Worm (Caenorhabditis elegans) whole organism, L2 larva: ENCODE measurements around the gene T26C5.3.

Experiments used
- C34F6.9 ChIP-seq: fragments of 150-350 bp; optimal IDR thresholded peaks from 2 replicates; lab custom pipeline; 2014; ENCODE audit warnings: missing biosample characterization, missing genetic modification characterization
- F13H6.1 ChIP-seq: sonication (generic microtip); optimal IDR thresholded peaks from 2 replicates; lab custom pipeline; 2016; ENCODE audit warnings: missing genetic modification characterization, missing compliant biosample characterization
- R02D3.7 ChIP-seq: fragments of 150-350 bp; optimal IDR thresholded peaks from 2 replicates; lab custom pipeline; 2014; ENCODE audit warnings: missing biosample characterization, missing genetic modification characterization
- Y55F3AM.14 ChIP-seq: fragments of 200-800 bp; sonication (Bioruptor generic); optimal IDR thresholded peaks from 2 replicates; lab custom pipeline; 2018; ENCODE audit warnings: mild to moderate bottlenecking, missing genetic modification characterization, missing compliant biosample characterization
- ZK546.5 ChIP-seq: sonication (generic microtip); optimal IDR thresholded peaks from 2 replicates; lab custom pipeline; 2017; ENCODE audit warnings: missing biosample characterization, missing genetic modification characterization
- alr-1 ChIP-seq: fragments of 150-350 bp; optimal IDR thresholded peaks from 2 replicates; lab custom pipeline; 2014; ENCODE audit warnings: missing biosample characterization, missing genetic modification characterization
- aly-2 ChIP-seq: fragments of 150-350 bp; optimal IDR thresholded peaks from 2 replicates; lab custom pipeline; 2014; ENCODE audit warnings: missing biosample characterization, missing genetic modification characterization
- ama-1 ChIP-seq: fragments of 150-350 bp; optimal IDR thresholded peaks from 2 replicates; lab custom pipeline; 2018; ENCODE audit warnings: inconsistent platforms
- blmp-1 ChIP-seq: sonication (generic microtip); optimal IDR thresholded peaks from 2 replicates; lab custom pipeline; 2017; ENCODE audit warnings: missing genetic modification characterization, mild to moderate bottlenecking, missing compliant biosample characterization, antibody characterized with exemption, moderate library complexity; ENCODE audit not compliant: insufficient read depth
- ceh-16 ChIP-seq: fragments of 150-350 bp; optimal IDR thresholded peaks from 2 replicates; lab custom pipeline; 2014; ENCODE audit warnings: missing biosample characterization, missing genetic modification characterization
- ceh-82 ChIP-seq: fragments of 150-350 bp; optimal IDR thresholded peaks from 2 replicates; lab custom pipeline; 2014; ENCODE audit warnings: missing biosample characterization, missing genetic modification characterization
- crh-2 ChIP-seq: sonication (generic microtip); optimal IDR thresholded peaks from 2 replicates; lab custom pipeline; 2017; ENCODE audit warnings: missing biosample characterization, missing genetic modification characterization
- dmd-4 ChIP-seq: sonication (generic microtip); optimal IDR thresholded peaks from 2 replicates; lab custom pipeline; 2017; ENCODE audit warnings: missing biosample characterization, missing genetic modification characterization
- egl-27 ChIP-seq: sonication (generic microtip); optimal IDR thresholded peaks from 3 replicates; lab custom pipeline; 2017; ENCODE audit warnings: missing biosample characterization, missing genetic modification reagents, missing genetic modification characterization
- elt-1 ChIP-seq: fragments of 150-350 bp; optimal IDR thresholded peaks from 2 replicates; lab custom pipeline; 2014; ENCODE audit warnings: missing biosample characterization, missing genetic modification characterization
- elt-3 ChIP-seq: sonication (generic microtip); optimal IDR thresholded peaks from 2 replicates; lab custom pipeline; 2017; ENCODE audit warnings: missing biosample characterization, missing genetic modification characterization
- fos-1 ChIP-seq: fragments of 150-350 bp; optimal IDR thresholded peaks from 2 replicates; lab custom pipeline; 2014; ENCODE audit warnings: missing biosample characterization, missing genetic modification characterization
- gmeb-1 ChIP-seq: fragments of 150-350 bp; optimal IDR thresholded peaks from 2 replicates; lab custom pipeline; 2014; ENCODE audit warnings: missing biosample characterization, missing genetic modification characterization
- lin-11 ChIP-seq: fragments of 150-350 bp; sonication (generic microtip); optimal IDR thresholded peaks from 2 replicates; lab custom pipeline; 2014; ENCODE audit warnings: missing biosample characterization, missing genetic modification characterization, inconsistent platforms, mixed read lengths
- lin-13 ChIP-seq: fragments of 150-350 bp; optimal IDR thresholded peaks from 2 replicates; lab custom pipeline; 2014; ENCODE audit warnings: missing biosample characterization, missing genetic modification reagents, missing genetic modification characterization
- lin-39 ChIP-seq: fragments of 150-350 bp; optimal IDR thresholded peaks from 2 replicates; lab custom pipeline; 2014; ENCODE audit warnings: missing biosample characterization, missing genetic modification reagents, missing genetic modification characterization
- lsy-2 ChIP-seq, 2 experiments: fragments of 150-350 bp in 1 of 2; sonication (generic microtip) in 1 of 2; optimal IDR thresholded peaks; 2 replicates each; lab custom pipeline; 2014 to 2017; ENCODE audit warnings: missing biosample characterization in 2 of 2, missing genetic modification characterization in 2 of 2
- mab-5 ChIP-seq: fragments of 150-350 bp; optimal IDR thresholded peaks from 2 replicates; lab custom pipeline; 2014; ENCODE audit warnings: missing biosample characterization, missing genetic modification characterization
- mbf-1 ChIP-seq: sonication (generic microtip); optimal IDR thresholded peaks from 2 replicates; lab custom pipeline; 2017; ENCODE audit warnings: missing biosample characterization, missing genetic modification characterization
- mdl-1 ChIP-seq, 2 experiments: fragments of 150-350 bp in 1 of 2; sonication (generic microtip) in 1 of 2; optimal IDR thresholded peaks; 2 replicates each; lab custom pipeline; 2017; ENCODE audit warnings: missing biosample characterization in 2 of 2, missing genetic modification characterization in 2 of 2
- nhr-10 ChIP-seq: sonication (generic microtip); optimal IDR thresholded peaks from 2 replicates; lab custom pipeline; 2017; ENCODE audit warnings: missing biosample characterization, missing genetic modification characterization
- nhr-11 ChIP-seq: fragments of 150-350 bp; optimal IDR thresholded peaks from 2 replicates; lab custom pipeline; 2014; ENCODE audit warnings: missing biosample characterization, missing genetic modification characterization
- nhr-12 ChIP-seq: fragments of 150-350 bp; optimal IDR thresholded peaks from 2 replicates; lab custom pipeline; 2014; ENCODE audit warnings: missing biosample characterization, missing genetic modification characterization
- nhr-129 ChIP-seq: fragments of 150-350 bp; optimal IDR thresholded peaks from 2 replicates; lab custom pipeline; 2014; ENCODE audit warnings: missing biosample characterization, missing genetic modification characterization
- nhr-21 ChIP-seq: fragments of 150-350 bp; optimal IDR thresholded peaks from 2 replicates; lab custom pipeline; 2014; ENCODE audit warnings: missing biosample characterization, missing genetic modification characterization
- nhr-23 ChIP-seq: fragments of 150-350 bp; optimal IDR thresholded peaks from 2 replicates; lab custom pipeline; 2014; ENCODE audit warnings: missing biosample characterization, missing genetic modification reagents, missing genetic modification characterization
- nhr-237 ChIP-seq: fragments of 150-350 bp; optimal IDR thresholded peaks from 2 replicates; lab custom pipeline; 2014; ENCODE audit warnings: missing biosample characterization, missing genetic modification characterization
- nhr-25 ChIP-seq: fragments of 150-350 bp; sonication (generic microtip); optimal IDR thresholded peaks from 3 replicates; lab custom pipeline; 2014; ENCODE audit warnings: missing biosample characterization, missing genetic modification characterization
- nhr-6 ChIP-seq: fragments of 150-350 bp; optimal IDR thresholded peaks from 2 replicates; lab custom pipeline; 2014; ENCODE audit warnings: missing biosample characterization, missing genetic modification characterization
- nhr-77 ChIP-seq: fragments of 150-350 bp; optimal IDR thresholded peaks from 2 replicates; lab custom pipeline; 2014; ENCODE audit warnings: missing biosample characterization, missing genetic modification characterization
- peb-1 ChIP-seq: fragments of 150-350 bp; optimal IDR thresholded peaks from 2 replicates; lab custom pipeline; 2014; ENCODE audit warnings: missing biosample characterization, missing genetic modification characterization
- sem-4 ChIP-seq: fragments of 150-350 bp; optimal IDR thresholded peaks from 2 replicates; lab custom pipeline; 2014; ENCODE audit warnings: missing biosample characterization, missing genetic modification reagents, missing genetic modification characterization
- skn-1 ChIP-seq: sonication (generic microtip); optimal IDR thresholded peaks from 2 replicates; lab custom pipeline; 2017; ENCODE audit warnings: missing biosample characterization, missing genetic modification characterization
- sma-3 ChIP-seq: sonication (generic microtip); optimal IDR thresholded peaks from 2 replicates; lab custom pipeline; 2016; ENCODE audit warnings: missing genetic modification reagents, missing genetic modification characterization, missing compliant biosample characterization
- sma-9 ChIP-seq, 2 experiments: fragments of 150-350 bp in 1 of 2; sonication (generic microtip) in 1 of 2; optimal IDR thresholded peaks; 2 replicates each; lab custom pipeline; 2014 to 2016; ENCODE audit warnings: missing genetic modification characterization in 2 of 2, mild to moderate bottlenecking in 1 of 2, missing biosample characterization in 1 of 2, missing compliant biosample characterization in 1 of 2, missing genetic modification reagents in 1 of 2, moderate library complexity in 1 of 2
- snpc-4 ChIP-seq: fragments of 150-350 bp; optimal IDR thresholded peaks from 2 replicates; lab custom pipeline; 2014; ENCODE audit warnings: missing biosample characterization, missing genetic modification characterization
- unc-39 ChIP-seq: fragments of 150-350 bp; optimal IDR thresholded peaks from 2 replicates; lab custom pipeline; 2014; ENCODE audit warnings: missing biosample characterization, missing genetic modification characterization
- unc-55 ChIP-seq: fragments of 150-350 bp; sonication (generic microtip); optimal IDR thresholded peaks from 3 replicates; lab custom pipeline; 2014; ENCODE audit warnings: missing biosample characterization, missing genetic modification reagents, missing genetic modification characterization
- unc-62 ChIP-seq: fragments of 150-350 bp; optimal IDR thresholded peaks from 2 replicates; lab custom pipeline; 2014; ENCODE audit warnings: missing biosample characterization, missing genetic modification reagents, missing genetic modification characterization
- zag-1 ChIP-seq: fragments of 150-350 bp; optimal IDR thresholded peaks from 2 replicates; lab custom pipeline; 2014; ENCODE audit warnings: missing biosample characterization, missing genetic modification characterization
- ztf-1 ChIP-seq: fragments of 200-800 bp; sonication (Bioruptor generic); conservative IDR thresholded peaks from 2 replicates; pipeline ENCODE4 v1.3.6; 2022; ENCODE audit warnings: missing genetic modification characterization, missing compliant biosample characterization
- ztf-11 ChIP-seq: sonication (generic microtip); optimal IDR thresholded peaks from 2 replicates; lab custom pipeline; 2017; ENCODE audit warnings: missing biosample characterization, missing genetic modification characterization
- ztf-4 ChIP-seq: fragments of 150-350 bp; optimal IDR thresholded peaks from 2 replicates; lab custom pipeline; 2014; ENCODE audit warnings: missing biosample characterization, missing genetic modification characterization

Gene T26C5.3

ce11 chrII:9271285-9271684, 34.9 kb downstream of the T26C5.3 start:
- TF ChIP-seq egl-27 (no peak), lsy-2 (tag; optimal IDR thresholded peaks at IDR 0.05; lab: Kevin White, UChicago) (no peak), skn-1 (tag; lab: Kevin White, UChicago) (no peak), Y55F3AM.14 (GFP tag; lab: Kevin White, UChicago) (no peak), zag-1 (no peak), nhr-6 (no peak), nhr-11 (tag; lab: Kevin White, UChicago) (no peak), ZK546.5 (no peak), lin-39 (tag; lab: Kevin White, UChicago) (no peak)

DNA sequence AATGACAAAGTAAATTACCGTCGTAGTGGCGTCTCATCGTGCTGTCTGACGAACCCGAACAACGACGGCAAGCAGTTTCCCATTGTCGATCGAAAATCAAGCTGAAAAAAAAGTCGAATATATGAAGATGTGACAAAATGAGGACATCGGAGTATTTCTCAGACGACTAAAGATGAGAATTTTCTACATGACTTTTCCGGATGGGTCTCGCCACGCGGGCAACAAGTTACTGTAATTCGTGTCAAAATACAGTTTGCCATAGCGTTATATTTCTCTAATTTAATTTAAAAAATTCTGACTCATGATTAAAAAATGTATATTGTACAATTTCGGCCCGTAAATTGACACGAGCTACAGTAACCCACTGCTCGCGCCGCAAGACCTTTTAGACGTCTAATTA, 36.6 kb downstream of the T26C5.3 start, which contains the start of gene C01G6.4:
Gene C01G6.4 (minus strand): TSS at position 101 of the 400 bp plus-strand sequence.
- no peak for TF ChIP-seq ztf-4 (tag; lab: Kevin White, UChicago)

- TF ChIP-seq lin-39 (tag; lab: Kevin White, UChicago) (no peak), mdl-1 (tag; optimal IDR thresholded peaks at IDR 0.05; lab: Kevin White, UChicago) (peak; percentile 67 to 89), aly-2 (tag; lab: Kevin White, UChicago) (no peak), nhr-23 (tag; lab: Kevin White, UChicago) (no peak), gmeb-1 (tag; lab: Kevin White, UChicago) (peak; percentile 73), ZK546.5 (no peak), fos-1 (tag; lab: Kevin White, UChicago) (peak; percentile 95), lsy-2 (tag; optimal IDR thresholded peaks at IDR 0.05; lab: Kevin White, UChicago) (peak; percentile 63 to 90), lin-11 (tag; lab: Kevin White, UChicago) (peak; percentile 62), peb-1 (tag; lab: Kevin White, UChicago) (no peak), elt-1 (tag; lab: Kevin White, UChicago) (no peak), nhr-12 (tag; lab: Kevin White, UChicago) (no peak), elt-3 (no peak), nhr-77 (tag; lab: Kevin White, UChicago) (no peak), C34F6.9 (tag; lab: Kevin White, UChicago) (peak; percentile 92), unc-62 (GFP tag; lab: Kevin White, UChicago) (no peak), F13H6.1 (tag; lab: Kevin White, UChicago) (peak; percentile 89), nhr-25 (tag; lab: Kevin White, UChicago) (peak; percentile 90), nhr-10 (no peak), egl-27 (peak; percentile 79), lin-13 (GFP tag; lab: Kevin White, UChicago) (peak; percentile 63), nhr-6 (peak; percentile 81), ztf-1 (GFP tag; lab: Robert Waterston, UW) (no peak), blmp-1 (tag; lab: Kevin White, UChicago) (peak; percentile 62), skn-1 (tag; lab: Kevin White, UChicago) (no peak), nhr-21 (tag; lab: Kevin White, UChicago) (peak; percentile 70), snpc-4 (tag; lab: Kevin White, UChicago) (peak; percentile 66), ztf-11 (no peak), Y55F3AM.14 (GFP tag; lab: Kevin White, UChicago) (peak; percentile 6), mbf-1 (tag; lab: Kevin White, UChicago) (no peak), R02D3.7 (tag; lab: Kevin White, UChicago) (no peak), crh-2 (tag; lab: Kevin White, UChicago) (peak; percentile 92), nhr-129 (peak; percentile 89), nhr-11 (tag; lab: Kevin White, UChicago) (no peak), zag-1 (peak; percentile 76), dmd-4 (no peak), ceh-82 (tag; lab: Kevin White, UChicago) (no peak), sma-3 (GFP tag; lab: Kevin White, UChicago) (peak; percentile 77), nhr-237 (no peak), sem-4 (peak; percentile 7), sma-9 (GFP tag; optimal IDR thresholded peaks at IDR 0.05; lab: Kevin White, UChicago) (peak; percentile 90), sma-9 (tag; optimal IDR thresholded peaks at IDR 0.05; lab: Kevin White, UChicago) (no peak), unc-39 (tag; lab: Kevin White, UChicago) (no peak), mab-5 (tag; lab: Kevin White, UChicago) (peak; percentile 83), ama-1 (lab: Kevin White, UChicago) (peak; percentile 82), ztf-4 (tag; lab: Kevin White, UChicago) (peak; percentile 73), alr-1 (tag; lab: Kevin White, UChicago) (no peak), ceh-16 (tag; lab: Kevin White, UChicago) (no peak), unc-55 (GFP tag; lab: Kevin White, UChicago) (peak; percentile 74)
Measured at ce11 chrII:9273984-9274383, 37.6 kb downstream of the T26C5.3 start.
